Fruit fly (Drosophila melanogaster) whole organism, prepupa: ENCODE results near the gene CG2147.

Experiments
- CG10669 ChIP-seq: fragments of 200-800 bp; sonication (Bioruptor generic); optimal IDR thresholded peaks from 3 replicates; lab custom pipeline; 2018; ENCODE audit warnings: missing biosample characterization, mild to moderate bottlenecking, missing genetic modification characterization, moderate library complexity
- CG1621 ChIP-seq: fragments of 200-800 bp; sonication (Bioruptor generic); optimal IDR thresholded peaks from 3 replicates; lab custom pipeline; 2018; ENCODE audit warnings: missing biosample characterization, mild to moderate bottlenecking, missing genetic modification characterization
- CG4318 ChIP-seq: fragments of 200-800 bp; sonication (Bioruptor generic); optimal IDR thresholded peaks from 3 replicates; lab custom pipeline; 2017; ENCODE audit warnings: missing biosample characterization, mild to moderate bottlenecking, missing genetic modification characterization
- CG6792 ChIP-seq: fragments of 200-800 bp; sonication (Bioruptor generic); optimal IDR thresholded peaks from 3 replicates; lab custom pipeline; 2016; ENCODE audit warnings: missing biosample characterization, missing genetic modification characterization
- CG8319 ChIP-seq: fragments of 200-800 bp; sonication (Bioruptor generic); optimal IDR thresholded peaks from 3 replicates; lab custom pipeline; 2016; ENCODE audit warnings: missing biosample characterization, missing genetic modification characterization
- CG8632 ChIP-seq: fragments of 200-800 bp; sonication (Bioruptor generic); optimal IDR thresholded peaks from 3 replicates; lab custom pipeline; 2016; ENCODE audit warnings: missing biosample characterization, missing genetic modification characterization
- Eip93F ChIP-seq: fragments of 200-800 bp; sonication (Bioruptor generic); optimal IDR thresholded peaks from 2 replicates; lab custom pipeline; 2016; ENCODE audit warnings: missing biosample characterization, mild to moderate bottlenecking, missing genetic modification characterization
- Hr39 ChIP-seq: fragments of 200-800 bp; sonication (Bioruptor generic); optimal IDR thresholded peaks from 2 replicates; lab custom pipeline; 2016; ENCODE audit warnings: missing biosample characterization, missing genetic modification characterization
- Met ChIP-seq: fragments of 200-800 bp; sonication (Bioruptor generic); optimal IDR thresholded peaks from 3 replicates; lab custom pipeline; 2016; ENCODE audit warnings: missing biosample characterization, missing genetic modification characterization
- acj6 ChIP-seq: fragments of 200-800 bp; sonication (Bioruptor generic); optimal IDR thresholded peaks from 3 replicates; lab custom pipeline; 2016; ENCODE audit warnings: missing biosample characterization, missing genetic modification characterization
- cyc ChIP-seq: fragments of 200-800 bp; sonication (Bioruptor generic); optimal IDR thresholded peaks from 3 replicates; lab custom pipeline; 2016; ENCODE audit warnings: missing biosample characterization, missing genetic modification characterization
- eg ChIP-seq: fragments of 200-800 bp; sonication (Bioruptor generic); IDR thresholded peaks from 3 replicates; pipeline ENCODE4 v1.3.6; 2022; ENCODE audit warnings: missing biosample characterization, missing genetic modification characterization
- topi ChIP-seq: fragments of 200-800 bp; sonication (Bioruptor generic); optimal IDR thresholded peaks from 3 replicates; lab custom pipeline; 2016; ENCODE audit warnings: missing biosample characterization, missing genetic modification characterization

- TF ChIP-seq topi (GFP tag; lab: Kevin White, UChicago) (no peak), eg (no peak), acj6 (GFP tag; lab: Kevin White, UChicago) (no peak), CG1621 (tag; lab: Kevin White, UChicago) (no peak), Eip93F (GFP tag; lab: Kevin White, UChicago) (no peak), CG4318 (GFP tag; lab: Kevin White, UChicago) (no peak), Hr39 (GFP tag; lab: Kevin White, UChicago) (no peak), CG6792 (no peak), CG8632 (GFP tag; lab: Kevin White, UChicago) (no peak), CG10669 (GFP tag; lab: Kevin White, UChicago) (no peak), CG8319 (GFP tag; lab: Kevin White, UChicago) (no peak), cyc (GFP tag; lab: Kevin White, UChicago) (no peak), Met (GFP tag; lab: Kevin White, UChicago) (no peak)
Measured at dm6 chrX:8192191-8192590, 48.3 kb upstream of the CG2147 start.
